Worm (Caenorhabditis elegans) whole organism, midembryonic: ENCODE data around the gene sre-21.

Source experiments
- T22C8.4 ChIP-seq: fragments of 200-800 bp; sonication (Bioruptor generic); IDR thresholded peaks from 2 replicates; pipeline ENCODE4 v1.3.6; 2022; ENCODE audit warnings: missing genetic modification characterization, missing compliant biosample characterization
- cog-1 ChIP-seq: sonication (generic microtip); optimal IDR thresholded peaks from 2 replicates; lab custom pipeline; 2016; ENCODE audit warnings: missing genetic modification characterization, missing compliant biosample characterization
- flt-1 ChIP-seq: fragments of 200-800 bp; sonication (Bioruptor generic); IDR thresholded peaks from 2 replicates; pipeline ENCODE4 v1.3.6; 2022; ENCODE audit warnings: missing genetic modification characterization, missing compliant biosample characterization
- med-1 ChIP-seq: sonication (generic microtip); optimal IDR thresholded peaks from 2 replicates; lab custom pipeline; 2017; ENCODE audit warnings: missing genetic modification characterization, mild to moderate bottlenecking, missing compliant biosample characterization, antibody characterized with exemption, missing genetic modification reagents; ENCODE audit not compliant: insufficient read depth
- tab-1 ChIP-seq: fragments of 200-800 bp; sonication (Bioruptor generic); IDR thresholded peaks from 2 replicates; pipeline ENCODE4 v1.3.6; 2022; ENCODE audit warnings: missing genetic modification characterization, missing compliant biosample characterization
- ztf-23 ChIP-seq: fragments of 200-800 bp; sonication (Bioruptor generic); IDR thresholded peaks from 2 replicates; pipeline ENCODE4 v1.3.6; 2022; ENCODE audit warnings: missing genetic modification reagents, missing genetic modification characterization, missing compliant biosample characterization
- ztf-29 ChIP-seq: fragments of 200-800 bp; sonication (Bioruptor generic); IDR thresholded peaks from 2 replicates; pipeline ENCODE4 v1.3.6; 2022; ENCODE audit warnings: missing genetic modification reagents, missing genetic modification characterization, missing compliant biosample characterization

ce11 chrV:17819704-17820103 is 46.7 kb upstream of the sre-21 start:
- TF ChIP-seq T22C8.4 (no peak), ztf-29 (GFP tag; lab: Robert Waterston, UW) (no peak), ztf-23 (GFP tag; lab: Robert Waterston, UW) (0 out of 2 replicates have a peak, but pooled peaks have one; percentile 25), tab-1 (GFP tag; lab: Robert Waterston, UW) (0 out of 2 replicates have a peak, but pooled peaks have one; percentile 52), flt-1 (no peak), cog-1 (tag; lab: Kevin White, UChicago) (no peak), med-1 (GFP tag; lab: Kevin White, UChicago) (no peak)
